Worm (Caenorhabditis elegans) whole organism, L3 larva: Measurements from ENCODE around the gene rig-1.

ENCODE experiments used
- R02D3.7 ChIP-seq: fragments of 150-350 bp; optimal IDR thresholded peaks from 2 replicates; lab custom pipeline; 2014; ENCODE audit warnings: missing biosample characterization, missing genetic modification characterization
- ZK546.5 ChIP-seq: sonication (generic microtip); optimal IDR thresholded peaks from 2 replicates; lab custom pipeline; 2017; ENCODE audit warnings: missing biosample characterization, missing genetic modification characterization
- aly-2 ChIP-seq: fragments of 150-350 bp; optimal IDR thresholded peaks from 2 replicates; lab custom pipeline; 2014; ENCODE audit warnings: missing biosample characterization, missing genetic modification characterization
- ama-1 ChIP-seq: fragments of 150-350 bp; optimal IDR thresholded peaks from 2 replicates; lab custom pipeline; 2018
- ceh-16 ChIP-seq: sonication (generic microtip); optimal IDR thresholded peaks from 2 replicates; lab custom pipeline; 2017; ENCODE audit warnings: missing biosample characterization, missing genetic modification characterization
- ceh-28 ChIP-seq: fragments of 150-350 bp; optimal IDR thresholded peaks from 2 replicates; lab custom pipeline; 2014; ENCODE audit warnings: missing biosample characterization, missing genetic modification reagents, missing genetic modification characterization
- ceh-9 ChIP-seq: sonication (generic microtip); optimal IDR thresholded peaks from 2 replicates; lab custom pipeline; 2018; ENCODE audit warnings: missing biosample characterization, missing genetic modification characterization
- daf-12 ChIP-seq: fragments of 150-350 bp; optimal IDR thresholded peaks from 2 replicates; lab custom pipeline; 2014; ENCODE audit warnings: missing biosample characterization, missing genetic modification reagents, missing genetic modification characterization
- egl-27 ChIP-seq: sonication (generic microtip); optimal IDR thresholded peaks from 4 replicates; lab custom pipeline; 2017; ENCODE audit warnings: missing biosample characterization, missing genetic modification reagents, missing genetic modification characterization
- egl-5 ChIP-seq: fragments of 150-350 bp; optimal IDR thresholded peaks from 2 replicates; lab custom pipeline; 2017; ENCODE audit warnings: missing biosample characterization, missing genetic modification reagents, missing genetic modification characterization, inconsistent platforms
- elt-1 ChIP-seq: fragments of 150-350 bp; optimal IDR thresholded peaks from 2 replicates; lab custom pipeline; 2014; ENCODE audit warnings: missing biosample characterization, missing genetic modification characterization
- elt-2 ChIP-seq: sonication (generic microtip); optimal IDR thresholded peaks from 2 replicates; lab custom pipeline; 2016; ENCODE audit warnings: missing genetic modification reagents, mild to moderate bottlenecking, missing genetic modification characterization, missing compliant biosample characterization
- elt-3 ChIP-seq, 3 experiments: fragments of 150-350 bp in 1 of 3; sonication (generic microtip) in 2 of 3; optimal IDR thresholded peaks; 2 replicates in 2 of 3; 4 replicates in 1 of 3; lab custom pipeline; 2014 to 2017; ENCODE audit warnings: missing biosample characterization in 3 of 3, missing genetic modification characterization in 3 of 3
- eor-1 ChIP-seq, 2 experiments: fragments of 150-350 bp; optimal IDR thresholded peaks; 2 replicates each; lab custom pipeline; 2014 to 2018; ENCODE audit warnings: missing biosample characterization in 2 of 2, missing genetic modification characterization in 2 of 2
- fkh-10 ChIP-seq: sonication (generic microtip); optimal IDR thresholded peaks from 2 replicates; lab custom pipeline; 2017; ENCODE audit warnings: missing biosample characterization, missing genetic modification reagents, missing genetic modification characterization
- fkh-2 ChIP-seq: fragments of 150-350 bp; optimal IDR thresholded peaks from 2 replicates; lab custom pipeline; 2014; ENCODE audit warnings: missing biosample characterization, missing genetic modification reagents, missing genetic modification characterization
- hmg-11 ChIP-seq: sonication (generic microtip); optimal IDR thresholded peaks from 2 replicates; lab custom pipeline; 2016; ENCODE audit warnings: missing genetic modification characterization, missing compliant biosample characterization
- jun-1 ChIP-seq: fragments of 150-350 bp; optimal IDR thresholded peaks from 2 replicates; lab custom pipeline; 2014; ENCODE audit warnings: missing biosample characterization, missing genetic modification reagents, missing genetic modification characterization
- lin-15B ChIP-seq: fragments of 150-350 bp; optimal IDR thresholded peaks from 2 replicates; lab custom pipeline; 2014; ENCODE audit warnings: missing biosample characterization, missing genetic modification characterization
- lin-39 ChIP-seq: fragments of 150-350 bp; optimal IDR thresholded peaks from 2 replicates; lab custom pipeline; 2018; ENCODE audit warnings: missing biosample characterization, missing genetic modification reagents, missing genetic modification characterization
- lsy-12 ChIP-seq: sonication (generic microtip); optimal IDR thresholded peaks from 2 replicates; lab custom pipeline; 2016; ENCODE audit warnings: mild to moderate bottlenecking, missing genetic modification characterization, missing compliant biosample characterization
- mdl-1 ChIP-seq: fragments of 150-350 bp; optimal IDR thresholded peaks from 2 replicates; lab custom pipeline; 2014; ENCODE audit warnings: missing biosample characterization, missing genetic modification characterization
- mml-1 ChIP-seq: fragments of 150-350 bp; sonication (generic microtip); optimal IDR thresholded peaks from 3 replicates; lab custom pipeline; 2014; ENCODE audit warnings: missing biosample characterization, missing genetic modification characterization
- nfya-1 ChIP-seq: sonication (generic microtip); optimal IDR thresholded peaks from 2 replicates; lab custom pipeline; 2017; ENCODE audit warnings: missing genetic modification characterization, mild to moderate bottlenecking, missing compliant biosample characterization, antibody characterized with exemption, moderate library complexity; ENCODE audit not compliant: insufficient read depth
- nhr-11 ChIP-seq: fragments of 150-350 bp; optimal IDR thresholded peaks from 2 replicates; lab custom pipeline; 2014; ENCODE audit warnings: missing biosample characterization, missing genetic modification characterization
- nhr-12 ChIP-seq: fragments of 150-350 bp; optimal IDR thresholded peaks from 2 replicates; lab custom pipeline; 2014; ENCODE audit warnings: missing biosample characterization, missing genetic modification characterization
- nhr-23 ChIP-seq: fragments of 150-350 bp; optimal IDR thresholded peaks from 2 replicates; lab custom pipeline; 2014; ENCODE audit warnings: missing biosample characterization, missing genetic modification reagents, missing genetic modification characterization
- nhr-237 ChIP-seq: fragments of 150-350 bp; optimal IDR thresholded peaks from 2 replicates; lab custom pipeline; 2014; ENCODE audit warnings: missing biosample characterization, missing genetic modification characterization
- nhr-25 ChIP-seq: sonication (generic microtip); optimal IDR thresholded peaks from 2 replicates; lab custom pipeline; 2017; ENCODE audit warnings: missing biosample characterization, missing genetic modification characterization
- nhr-28 ChIP-seq: fragments of 150-350 bp; optimal IDR thresholded peaks from 2 replicates; lab custom pipeline; 2014; ENCODE audit warnings: missing biosample characterization, missing genetic modification characterization
- nhr-43 ChIP-seq: sonication (generic microtip); optimal IDR thresholded peaks from 2 replicates; lab custom pipeline; 2016; ENCODE audit warnings: mild to moderate bottlenecking, missing genetic modification characterization, missing compliant biosample characterization; ENCODE audit not compliant: poor library complexity, severe bottlenecking
- nhr-67 ChIP-seq: fragments of 150-350 bp; optimal IDR thresholded peaks from 2 replicates; lab custom pipeline; 2014; ENCODE audit warnings: missing biosample characterization, missing genetic modification characterization
- nhr-76 ChIP-seq: fragments of 150-350 bp; sonication (generic microtip); optimal IDR thresholded peaks from 5 replicates; lab custom pipeline; 2014; ENCODE audit warnings: missing biosample characterization, missing genetic modification characterization
- nhr-77 ChIP-seq: fragments of 150-350 bp; optimal IDR thresholded peaks from 2 replicates; lab custom pipeline; 2014; ENCODE audit warnings: missing biosample characterization, missing genetic modification characterization
- pha-4 ChIP-seq: fragments of 150-350 bp; optimal IDR thresholded peaks from 2 replicates; lab custom pipeline; 2014; ENCODE audit warnings: missing biosample characterization, missing genetic modification reagents, missing genetic modification characterization
- pqm-1 ChIP-seq: fragments of 150-350 bp; optimal IDR thresholded peaks from 2 replicates; lab custom pipeline; 2017; ENCODE audit warnings: missing biosample characterization, missing genetic modification characterization, inconsistent platforms
- sea-2 ChIP-seq: fragments of 150-350 bp; sonication (generic microtip); optimal IDR thresholded peaks from 4 replicates; lab custom pipeline; 2014; ENCODE audit warnings: missing biosample characterization, missing genetic modification reagents, missing genetic modification characterization
- skn-1 ChIP-seq: fragments of 150-350 bp; optimal IDR thresholded peaks from 2 replicates; lab custom pipeline; 2014; ENCODE audit warnings: missing biosample characterization, missing genetic modification characterization
- snpc-4 ChIP-seq: fragments of 150-350 bp; optimal IDR thresholded peaks from 2 replicates; lab custom pipeline; 2014; ENCODE audit warnings: missing biosample characterization, missing genetic modification characterization
- tbx-2 ChIP-seq: sonication (generic microtip); optimal IDR thresholded peaks from 2 replicates; lab custom pipeline; 2016; ENCODE audit warnings: mild to moderate bottlenecking, missing genetic modification characterization, missing compliant biosample characterization
- unc-39 ChIP-seq: sonication (generic microtip); optimal IDR thresholded peaks from 4 replicates; lab custom pipeline; 2017; ENCODE audit warnings: missing biosample characterization, missing genetic modification characterization
- unc-62 ChIP-seq: fragments of 150-350 bp; sonication (generic microtip); optimal IDR thresholded peaks from 4 replicates; lab custom pipeline; 2014; ENCODE audit warnings: missing biosample characterization, missing genetic modification reagents, missing genetic modification characterization
- zag-1 ChIP-seq: fragments of 150-350 bp; optimal IDR thresholded peaks from 2 replicates; lab custom pipeline; 2014; ENCODE audit warnings: missing biosample characterization, missing genetic modification characterization
- ztf-11 ChIP-seq: fragments of 150-350 bp; optimal IDR thresholded peaks from 2 replicates; lab custom pipeline; 2014; ENCODE audit warnings: missing biosample characterization, missing genetic modification characterization
- ztf-4 ChIP-seq: fragments of 150-350 bp; optimal IDR thresholded peaks from 2 replicates; lab custom pipeline; 2014; ENCODE audit warnings: missing biosample characterization, missing genetic modification characterization

rig-1 gene

DNA sequence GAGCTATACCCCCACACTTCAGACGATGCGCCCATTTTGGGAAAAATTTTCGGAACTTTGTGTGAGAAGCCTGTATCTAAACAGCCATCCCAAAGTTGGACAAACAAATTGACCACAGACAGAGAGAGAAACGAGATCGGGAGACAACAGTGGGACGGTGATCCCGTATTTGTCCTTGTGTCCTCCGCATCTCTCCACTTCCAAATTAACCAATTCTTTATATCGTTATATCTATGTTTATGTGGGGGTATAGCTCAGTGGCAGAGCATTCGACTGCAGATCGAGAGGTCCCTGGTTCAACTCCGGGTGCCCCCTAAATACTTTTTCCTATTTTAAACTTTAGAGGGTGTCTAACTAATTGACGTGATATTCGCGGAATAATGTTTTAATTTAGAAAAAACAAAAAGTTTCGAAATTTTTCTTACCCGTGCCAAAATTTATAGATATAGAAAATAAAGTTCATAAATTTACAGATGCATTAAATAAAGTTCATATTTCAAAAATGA is 21.7 kb upstream of the rig-1 start:
- TF ChIP-seq lsy-12 (tag; lab: Kevin White, UChicago) (peak; percentile 10), aly-2 (tag; lab: Kevin White, UChicago) (no peak), nhr-25 (tag; lab: Kevin White, UChicago) (peak; percentile 12), nhr-43 (peak; percentile 45), mdl-1 (tag; lab: Kevin White, UChicago) (no peak)

DNA sequence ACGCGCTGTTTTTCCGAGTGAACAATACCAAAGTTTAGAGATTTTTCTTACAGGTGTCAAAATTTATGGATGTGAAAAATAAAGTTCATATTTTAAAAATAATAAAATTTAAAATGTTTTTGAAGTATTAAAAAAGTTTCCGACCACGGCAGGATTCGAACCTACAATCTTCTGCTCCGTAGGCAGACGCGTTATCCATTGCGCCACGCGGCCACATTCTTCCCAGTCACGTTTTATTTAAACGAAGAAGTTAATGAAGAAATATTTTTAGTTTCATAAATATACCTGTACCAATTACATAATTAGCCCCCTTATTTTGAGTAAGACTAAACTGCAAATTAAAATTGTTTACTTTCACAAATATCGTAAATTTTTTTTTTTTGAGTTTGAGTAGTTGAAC is 19.8 kb upstream of the rig-1 start:
- TF ChIP-seq nhr-43, result peak; percentile 49
- TF ChIP-seq elt-2 (tag; lab: Kevin White, UChicago), result peak; percentile 16
- no peak for TF ChIP-seq ztf-4 (tag; lab: Kevin White, UChicago)
- no peak for TF ChIP-seq snpc-4 (tag; lab: Kevin White, UChicago)

DNA sequence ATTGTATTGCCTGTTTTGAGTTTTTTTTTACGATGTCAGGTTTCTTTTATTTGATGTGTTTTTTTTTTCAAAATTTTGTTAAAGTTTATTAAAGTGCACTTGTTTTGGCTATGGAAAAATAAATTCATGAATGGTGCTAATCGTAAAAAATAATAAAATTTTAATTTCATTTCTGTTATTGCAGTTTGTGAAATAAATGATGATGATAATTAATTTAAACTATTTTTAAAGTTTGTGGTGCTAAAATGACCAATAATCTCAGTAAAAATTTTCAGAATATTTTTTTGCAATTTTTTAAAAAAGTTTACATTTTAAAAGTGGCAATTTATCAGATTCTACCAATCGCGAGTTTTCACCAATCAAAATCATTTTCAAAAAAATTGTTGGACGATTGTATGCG is 16.6 kb upstream of the rig-1 start, which contains the start of gene stg-2:
stg-2 (minus strand) TSS at position 101 of the 400 bp plus-strand sequence.
- TF ChIP-seq ceh-16 (tag; lab: Kevin White, UChicago) (no peak), nhr-43 (no peak), nhr-23 (tag; lab: Kevin White, UChicago) (no peak), egl-27 (tag; lab: Kevin White, UChicago) (no peak), ztf-4 (tag; lab: Kevin White, UChicago) (no peak), elt-2 (tag; lab: Kevin White, UChicago) (no peak), tbx-2 (tag; lab: Kevin White, UChicago) (no peak), egl-5 (no peak), elt-3 (tag; optimal IDR thresholded peaks at IDR 0.05; lab: Kevin White, UChicago) (no peak), eor-1 (tag; optimal IDR thresholded peaks at IDR 0.05; lab: Kevin White, UChicago) (no peak), ceh-28 (no peak), aly-2 (tag; lab: Kevin White, UChicago) (no peak), daf-12 (no peak)

DNA sequence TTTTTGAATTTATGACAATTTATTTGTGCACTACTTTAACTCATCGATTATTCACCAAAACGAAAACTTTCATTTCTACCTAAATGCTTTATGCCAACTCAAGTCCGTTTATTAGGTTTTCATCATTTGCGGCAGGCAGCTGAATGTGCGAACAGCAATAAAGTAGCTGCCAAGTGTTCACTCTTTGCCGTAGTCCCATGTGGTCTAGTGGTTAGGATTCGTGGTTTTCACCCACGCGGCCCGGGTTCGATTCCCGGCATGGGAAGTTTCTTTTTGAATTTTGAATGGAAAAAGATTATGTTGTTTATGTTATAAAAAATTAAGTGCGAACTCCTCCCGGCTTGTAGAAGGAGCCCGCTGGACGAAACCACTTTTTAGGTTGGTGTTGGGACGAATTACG is 14.1 kb upstream of the rig-1 start:
- TF ChIP-seq nhr-25 (tag; lab: Kevin White, UChicago) (no peak), elt-2 (tag; lab: Kevin White, UChicago) (peak; percentile 32), ztf-4 (tag; lab: Kevin White, UChicago) (no peak), elt-1 (tag; lab: Kevin White, UChicago) (no peak), lin-39 (tag; lab: Kevin White, UChicago) (no peak), daf-12 (no peak), skn-1 (no peak), aly-2 (tag; lab: Kevin White, UChicago) (no peak), pqm-1 (tag; lab: Kevin White, UChicago) (no peak), unc-39 (no peak), ceh-9 (tag; lab: Kevin White, UChicago) (no peak), egl-5 (no peak), fkh-10 (no peak), egl-27 (tag; lab: Kevin White, UChicago) (no peak), pha-4 (tag; lab: Kevin White, UChicago) (peak; percentile 37), nhr-28 (tag; lab: Kevin White, UChicago) (no peak), unc-62 (GFP tag; lab: Kevin White, UChicago) (no peak), ceh-16 (tag; lab: Kevin White, UChicago) (no peak), hmg-11 (tag; lab: Kevin White, UChicago) (peak; percentile 70), sea-2 (GFP tag; lab: Kevin White, UChicago) (no peak), ZK546.5 (tag; lab: Kevin White, UChicago) (no peak), nhr-67 (tag; lab: Kevin White, UChicago) (no peak), R02D3.7 (tag; lab: Kevin White, UChicago) (no peak), jun-1 (tag; lab: Kevin White, UChicago) (peak; percentile 1), nhr-76 (no peak), fkh-2 (tag; lab: Kevin White, UChicago) (no peak), eor-1 (tag; optimal IDR thresholded peaks at IDR 0.05; lab: Kevin White, UChicago) (no peak), ama-1 (lab: Kevin White, UChicago) (no peak), nhr-43 (peak; percentile 51), zag-1 (no peak), nhr-77 (tag; lab: Kevin White, UChicago) (no peak), nhr-11 (tag; lab: Kevin White, UChicago) (no peak), nfya-1 (peak; percentile 30), lsy-12 (tag; lab: Kevin White, UChicago) (no peak), mml-1 (no peak), snpc-4 (tag; lab: Kevin White, UChicago) (no peak), nhr-12 (tag; lab: Kevin White, UChicago) (no peak), mdl-1 (tag; lab: Kevin White, UChicago) (no peak), ztf-11 (tag; lab: Kevin White, UChicago) (no peak), nhr-23 (tag; lab: Kevin White, UChicago) (no peak), tbx-2 (tag; lab: Kevin White, UChicago) (peak; percentile 4), nhr-237 (tag; lab: Kevin White, UChicago) (no peak), elt-3 (tag; optimal IDR thresholded peaks at IDR 0.05; lab: Kevin White, UChicago) (no peak), lin-15B (tag; lab: Kevin White, UChicago) (no peak), ceh-28 (no peak)
